Fruit fly (Drosophila melanogaster): ENCODE data around the gene nanos.

- TF ChIP-seq CG12768 (GFP tag; optimal IDR thresholded peaks at IDR 0.05) (no peak), CG5204 (GFP tag; optimal IDR thresholded peaks at IDR 0.05) (no peak), CG7101 (tag; optimal IDR thresholded peaks at IDR 0.05) (no peak), CG7045 (GFP tag; optimal IDR thresholded peaks at IDR 0.05) (no peak), pad (GFP tag; optimal IDR thresholded peaks at IDR 0.05) (no peak), tj (GFP tag; optimal IDR thresholded peaks at IDR 0.05) (no peak), cic (GFP tag; optimal IDR thresholded peaks at IDR 0.05) (no peak), CG33017 (tag; optimal IDR thresholded peaks at IDR 0.05) (no peak), CG11617 (GFP tag; optimal IDR thresholded peaks at IDR 0.05) (no peak), Mnt (GFP tag; optimal IDR thresholded peaks at IDR 0.05) (no peak)
Observed at dm6 chr3R:19152835-19153234, 4.2 kb upstream of the nanos start.

Data from whole organism, adult.